Worm (Caenorhabditis elegans) whole organism, L3 larva: ENCODE results near the gene Y54G2A.32.
"Not testable (repeated sequence)": the region's sequence is repeated elsewhere in the genome, so short reads cannot be mapped to it uniquely, and the experiment has no call there.

Experiments
- ceh-16 ChIP-seq: sonication (generic microtip); optimal IDR thresholded peaks from 2 replicates; lab custom pipeline; 2017; ENCODE audit warnings: missing biosample characterization, missing genetic modification characterization
- ceh-82 ChIP-seq: fragments of 150-350 bp; optimal IDR thresholded peaks from 2 replicates; lab custom pipeline; 2014; ENCODE audit warnings: missing biosample characterization, missing genetic modification characterization
- ceh-9 ChIP-seq: sonication (generic microtip); optimal IDR thresholded peaks from 2 replicates; lab custom pipeline; 2018; ENCODE audit warnings: missing biosample characterization, missing genetic modification characterization
- egl-5 ChIP-seq: fragments of 150-350 bp; optimal IDR thresholded peaks from 2 replicates; lab custom pipeline; 2017; ENCODE audit warnings: missing biosample characterization, missing genetic modification reagents, missing genetic modification characterization, inconsistent platforms
- elt-2 ChIP-seq: sonication (generic microtip); optimal IDR thresholded peaks from 2 replicates; lab custom pipeline; 2016; ENCODE audit warnings: missing genetic modification reagents, mild to moderate bottlenecking, missing genetic modification characterization, missing compliant biosample characterization
- elt-3 ChIP-seq, 3 experiments: fragments of 150-350 bp in 1 of 3; sonication (generic microtip) in 2 of 3; optimal IDR thresholded peaks; 2 replicates in 2 of 3; 4 replicates in 1 of 3; lab custom pipeline; 2014 to 2017; ENCODE audit warnings: missing biosample characterization in 3 of 3, missing genetic modification characterization in 3 of 3
- fkh-10 ChIP-seq: sonication (generic microtip); optimal IDR thresholded peaks from 2 replicates; lab custom pipeline; 2017; ENCODE audit warnings: missing biosample characterization, missing genetic modification reagents, missing genetic modification characterization
- fkh-2 ChIP-seq: fragments of 150-350 bp; optimal IDR thresholded peaks from 2 replicates; lab custom pipeline; 2014; ENCODE audit warnings: missing biosample characterization, missing genetic modification reagents, missing genetic modification characterization
- fos-1 ChIP-seq: fragments of 150-350 bp; optimal IDR thresholded peaks from 2 replicates; lab custom pipeline; 2014; ENCODE audit warnings: missing biosample characterization, missing genetic modification characterization
- hmg-11 ChIP-seq: sonication (generic microtip); optimal IDR thresholded peaks from 2 replicates; lab custom pipeline; 2016; ENCODE audit warnings: missing genetic modification characterization, missing compliant biosample characterization
- jun-1 ChIP-seq: fragments of 150-350 bp; optimal IDR thresholded peaks from 2 replicates; lab custom pipeline; 2014; ENCODE audit warnings: missing biosample characterization, missing genetic modification reagents, missing genetic modification characterization
- lin-39 ChIP-seq: fragments of 150-350 bp; optimal IDR thresholded peaks from 2 replicates; lab custom pipeline; 2018; ENCODE audit warnings: missing biosample characterization, missing genetic modification reagents, missing genetic modification characterization
- lsy-12 ChIP-seq: sonication (generic microtip); optimal IDR thresholded peaks from 2 replicates; lab custom pipeline; 2016; ENCODE audit warnings: mild to moderate bottlenecking, missing genetic modification characterization, missing compliant biosample characterization
- mdl-1 ChIP-seq: fragments of 150-350 bp; optimal IDR thresholded peaks from 2 replicates; lab custom pipeline; 2014; ENCODE audit warnings: missing biosample characterization, missing genetic modification characterization
- mml-1 ChIP-seq: fragments of 150-350 bp; sonication (generic microtip); optimal IDR thresholded peaks from 3 replicates; lab custom pipeline; 2014; ENCODE audit warnings: missing biosample characterization, missing genetic modification characterization
- nfya-1 ChIP-seq: sonication (generic microtip); optimal IDR thresholded peaks from 2 replicates; lab custom pipeline; 2017; ENCODE audit warnings: missing genetic modification characterization, mild to moderate bottlenecking, missing compliant biosample characterization, antibody characterized with exemption, moderate library complexity; ENCODE audit not compliant: insufficient read depth
- nhr-23 ChIP-seq: fragments of 150-350 bp; optimal IDR thresholded peaks from 2 replicates; lab custom pipeline; 2014; ENCODE audit warnings: missing biosample characterization, missing genetic modification reagents, missing genetic modification characterization
- nhr-25 ChIP-seq: sonication (generic microtip); optimal IDR thresholded peaks from 2 replicates; lab custom pipeline; 2017; ENCODE audit warnings: missing biosample characterization, missing genetic modification characterization
- nhr-28 ChIP-seq: fragments of 150-350 bp; optimal IDR thresholded peaks from 2 replicates; lab custom pipeline; 2014; ENCODE audit warnings: missing biosample characterization, missing genetic modification characterization
- nhr-43 ChIP-seq: sonication (generic microtip); optimal IDR thresholded peaks from 2 replicates; lab custom pipeline; 2016; ENCODE audit warnings: mild to moderate bottlenecking, missing genetic modification characterization, missing compliant biosample characterization; ENCODE audit not compliant: poor library complexity, severe bottlenecking
- nhr-67 ChIP-seq: fragments of 150-350 bp; optimal IDR thresholded peaks from 2 replicates; lab custom pipeline; 2014; ENCODE audit warnings: missing biosample characterization, missing genetic modification characterization
- nhr-76 ChIP-seq: fragments of 150-350 bp; sonication (generic microtip); optimal IDR thresholded peaks from 5 replicates; lab custom pipeline; 2014; ENCODE audit warnings: missing biosample characterization, missing genetic modification characterization
- pha-4 ChIP-seq: fragments of 150-350 bp; optimal IDR thresholded peaks from 2 replicates; lab custom pipeline; 2014; ENCODE audit warnings: missing biosample characterization, missing genetic modification reagents, missing genetic modification characterization
- pqm-1 ChIP-seq: fragments of 150-350 bp; optimal IDR thresholded peaks from 2 replicates; lab custom pipeline; 2017; ENCODE audit warnings: missing biosample characterization, missing genetic modification characterization, inconsistent platforms
- sea-2 ChIP-seq: fragments of 150-350 bp; sonication (generic microtip); optimal IDR thresholded peaks from 4 replicates; lab custom pipeline; 2014; ENCODE audit warnings: missing biosample characterization, missing genetic modification reagents, missing genetic modification characterization
- snpc-4 ChIP-seq: fragments of 150-350 bp; optimal IDR thresholded peaks from 2 replicates; lab custom pipeline; 2014; ENCODE audit warnings: missing biosample characterization, missing genetic modification characterization
- tbx-2 ChIP-seq: sonication (generic microtip); optimal IDR thresholded peaks from 2 replicates; lab custom pipeline; 2016; ENCODE audit warnings: mild to moderate bottlenecking, missing genetic modification characterization, missing compliant biosample characterization
- unc-39 ChIP-seq: sonication (generic microtip); optimal IDR thresholded peaks from 4 replicates; lab custom pipeline; 2017; ENCODE audit warnings: missing biosample characterization, missing genetic modification characterization
- unc-62 ChIP-seq: fragments of 150-350 bp; sonication (generic microtip); optimal IDR thresholded peaks from 4 replicates; lab custom pipeline; 2014; ENCODE audit warnings: missing biosample characterization, missing genetic modification reagents, missing genetic modification characterization
- zag-1 ChIP-seq: fragments of 150-350 bp; optimal IDR thresholded peaks from 2 replicates; lab custom pipeline; 2014; ENCODE audit warnings: missing biosample characterization, missing genetic modification characterization
- ztf-4 ChIP-seq: fragments of 150-350 bp; optimal IDR thresholded peaks from 2 replicates; lab custom pipeline; 2014; ENCODE audit warnings: missing biosample characterization, missing genetic modification characterization

Y54G2A.32 gene

ce11 chrIV:2774500-2774899, 29.3 kb upstream of the Y54G2A.32 start (continued):
- TF ChIP-seq unc-39 (tag; lab: Kevin White, UChicago) (no peak), hmg-11 (tag; lab: Kevin White, UChicago) (peak; percentile 66), snpc-4 (peak; percentile 40)

- TF ChIP-seq ceh-82 (no peak), nhr-76 (tag; lab: Kevin White, UChicago) (no peak), pqm-1 (tag; lab: Kevin White, UChicago) (no peak), nfya-1 (tag; lab: Kevin White, UChicago) (peak; percentile 57), unc-62 (no peak), snpc-4 (peak; percentile 22), hmg-11 (tag; lab: Kevin White, UChicago) (peak; percentile 48), egl-5 (tag; lab: Kevin White, UChicago) (no peak), mdl-1 (tag; lab: Kevin White, UChicago) (no peak), fos-1 (tag; lab: Kevin White, UChicago) (no peak), fkh-10 (no peak), sea-2 (GFP tag; lab: Kevin White, UChicago) (no peak), tbx-2 (tag; lab: Kevin White, UChicago) (no peak), nhr-28 (tag; lab: Kevin White, UChicago) (no peak), nhr-43 (tag; lab: Kevin White, UChicago) (no peak), ceh-16 (tag; lab: Kevin White, UChicago) (no peak), lin-39 (tag; lab: Kevin White, UChicago) (peak; percentile 78), elt-3 (tag; optimal IDR thresholded peaks at IDR 0.05; lab: Kevin White, UChicago) (no peak), pha-4 (tag; lab: Kevin White, UChicago) (peak; percentile 46)
Measured at ce11 chrIV:2775992-2776630, 27.6 kb upstream of the Y54G2A.32 start.

- TF ChIP-seq mml-1 (no peak), nhr-67 (tag; lab: Kevin White, UChicago) (no peak), ceh-82 (no peak), jun-1 (no peak)
- TF ChIP-seq, all 47 proteins: peak for 0
Measured at ce11 chrIV:2776733-2777132, 27.0 kb upstream of the Y54G2A.32 start.

- not testable (repeated sequence) for TF ChIP-seq ceh-16, nhr-76, nfya-1 (tag; lab: Kevin White, UChicago)
Measured at ce11 chrIV:2777841-2778240, 25.9 kb upstream of the Y54G2A.32 start, which contains the start of gene Y54G2A.72. TSS of gene Y54G2A.72 (plus strand) at chrIV:2778141.

- TF ChIP-seq ceh-82 (no peak), ceh-16 (tag; lab: Kevin White, UChicago) (no peak), ztf-4 (tag; lab: Kevin White, UChicago) (no peak), nhr-25 (no peak), nhr-23 (tag; lab: Kevin White, UChicago) (no peak), unc-39 (tag; lab: Kevin White, UChicago) (no peak), fkh-2 (no peak), zag-1 (tag; lab: Kevin White, UChicago) (no peak), ceh-9 (no peak), jun-1 (no peak), lsy-12 (no peak), elt-2 (tag; lab: Kevin White, UChicago) (no peak), lin-39 (tag; lab: Kevin White, UChicago) (no peak), hmg-11 (tag; lab: Kevin White, UChicago) (no peak)
- TF ChIP-seq, all 47 proteins: peak for 0
Measured at ce11 chrIV:2782793-2783540, 20.8 kb upstream of the Y54G2A.32 start, which contains the start of gene Y54G2A.12. TSS of gene Y54G2A.12 (minus strand) at chrIV:2782843.
